Worm (Caenorhabditis elegans) whole organism, young adult: Measurements from ENCODE around the gene cav-2.
A peak's percentile ranks its signal among the peaks of the same experiment; 100 is the strongest.

Experiments
- C17E4.6 ChIP-seq: fragments of 200-800 bp; sonication (Bioruptor generic); IDR thresholded peaks from 2 replicates; pipeline ENCODE4 v1.3.6; 2022; ENCODE audit warnings: missing genetic modification reagents, missing genetic modification characterization, missing compliant biosample characterization
- D2030.7 ChIP-seq: fragments of 200-800 bp; sonication (Bioruptor generic); IDR thresholded peaks from 2 replicates; pipeline ENCODE4 v1.3.6; 2022; ENCODE audit warnings: missing genetic modification reagents, missing genetic modification characterization, missing compliant biosample characterization
- F10E7.11 ChIP-seq: sonication (generic microtip); optimal IDR thresholded peaks from 2 replicates; lab custom pipeline; 2017; ENCODE audit warnings: mild to moderate bottlenecking, missing genetic modification characterization, moderate library complexity, missing compliant biosample characterization
- F23B12.7 ChIP-seq: sonication (generic microtip); optimal IDR thresholded peaks from 2 replicates; lab custom pipeline; 2017; ENCODE audit warnings: missing genetic modification characterization, mild to moderate bottlenecking, missing compliant biosample characterization, antibody characterized with exemption, moderate library complexity; ENCODE audit not compliant: insufficient read depth
- F33H1.4 ChIP-seq: fragments of 200-800 bp; sonication (Bioruptor generic); IDR thresholded peaks from 2 replicates; pipeline ENCODE4 v1.3.6; 2022; ENCODE audit warnings: missing genetic modification reagents, missing genetic modification characterization, missing compliant biosample characterization
- F37B4.10 ChIP-seq: fragments of 200-800 bp; sonication (Bioruptor generic); IDR thresholded peaks from 2 replicates; pipeline ENCODE4 v1.3.6; 2022; ENCODE audit warnings: missing genetic modification characterization, missing compliant biosample characterization
- K12H6.12 ChIP-seq: fragments of 200-800 bp; sonication (Bioruptor generic); optimal IDR thresholded peaks from 2 replicates; lab custom pipeline; 2018; ENCODE audit warnings: mild to moderate bottlenecking, missing genetic modification characterization, missing compliant biosample characterization
- Y53G8AR.9 ChIP-seq: fragments of 200-800 bp; sonication (Bioruptor generic); conservative IDR thresholded peaks from 2 replicates; pipeline ENCODE4 v1.3.6; 2022; ENCODE audit warnings: missing genetic modification reagents, missing genetic modification characterization, missing compliant biosample characterization
- ZK185.1 ChIP-seq: sonication (generic microtip); optimal IDR thresholded peaks from 2 replicates; lab custom pipeline; 2016; ENCODE audit warnings: mild to moderate bottlenecking, missing genetic modification characterization, missing compliant biosample characterization; ENCODE audit not compliant: poor library complexity, severe bottlenecking
- akir-1 ChIP-seq: fragments of 200-800 bp; sonication (Bioruptor generic); optimal IDR thresholded peaks from 2 replicates; lab custom pipeline; 2018; ENCODE audit warnings: mild to moderate bottlenecking, missing genetic modification characterization, moderate library complexity, missing compliant biosample characterization
- attf-3 ChIP-seq: fragments of 200-800 bp; sonication (Bioruptor generic); conservative IDR thresholded peaks from 2 replicates; pipeline ENCODE4 v1.3.6; 2022; ENCODE audit warnings: missing genetic modification reagents, missing genetic modification characterization, missing compliant biosample characterization
- attf-5 ChIP-seq: fragments of 200-800 bp; sonication (Bioruptor generic); optimal IDR thresholded peaks from 2 replicates; lab custom pipeline; 2018; ENCODE audit warnings: mild to moderate bottlenecking, missing genetic modification characterization, missing compliant biosample characterization
- cebp-1 ChIP-seq, 2 experiments: fragments of 200-800 bp in 1 of 2; sonication (Bioruptor generic) in 1 of 2; sonication (generic microtip) in 1 of 2; IDR thresholded peaks in 1 of 2; optimal IDR thresholded peaks in 1 of 2; 2 replicates each; pipeline versions ENCODE4 v1.3.6 to Lab custom; 2017 to 2022; ENCODE audit warnings: missing compliant biosample characterization in 2 of 2, missing genetic modification characterization in 2 of 2, mild to moderate bottlenecking in 1 of 2, missing genetic modification reagents in 1 of 2, moderate library complexity in 1 of 2
- ceh-27 ChIP-seq: fragments of 200-800 bp; sonication (Bioruptor generic); optimal IDR thresholded peaks from 2 replicates; lab custom pipeline; 2018; ENCODE audit warnings: mild to moderate bottlenecking, missing genetic modification characterization, moderate library complexity, missing compliant biosample characterization
- chd-7 ChIP-seq: sonication (generic microtip); optimal IDR thresholded peaks from 2 replicates; lab custom pipeline; 2016; ENCODE audit warnings: mild to moderate bottlenecking, missing genetic modification characterization, moderate library complexity, missing compliant biosample characterization
- dox-1 ChIP-seq: fragments of 200-800 bp; sonication (Bioruptor generic); IDR thresholded peaks from 2 replicates; pipeline ENCODE4 v1.3.6; 2022; ENCODE audit warnings: missing genetic modification reagents, missing genetic modification characterization, missing compliant biosample characterization
- ets-4 ChIP-seq: fragments of 200-800 bp; sonication (Bioruptor generic); optimal IDR thresholded peaks from 2 replicates; lab custom pipeline; 2018; ENCODE audit warnings: mild to moderate bottlenecking, missing genetic modification characterization, missing compliant biosample characterization
- hmg-1.2 ChIP-seq: fragments of 200-800 bp; sonication (Bioruptor generic); IDR thresholded peaks from 2 replicates; pipeline ENCODE4 v1.3.6; 2022; ENCODE audit warnings: missing genetic modification reagents, missing genetic modification characterization, missing compliant biosample characterization
- hmg-20 ChIP-seq: fragments of 200-800 bp; sonication (Bioruptor generic); IDR thresholded peaks from 2 replicates; pipeline ENCODE4 v1.3.6; 2022; ENCODE audit warnings: missing genetic modification reagents, missing genetic modification characterization, missing compliant biosample characterization
- let-526 ChIP-seq: fragments of 200-800 bp; sonication (Bioruptor generic); IDR thresholded peaks from 2 replicates; pipeline ENCODE4 v1.3.6; 2022; ENCODE audit warnings: missing genetic modification reagents, missing genetic modification characterization, missing compliant biosample characterization
- lin-35 ChIP-seq, 3 experiments: fragments of 150-350 bp in 2 of 3; sonication (generic microtip) in 1 of 3; optimal IDR thresholded peaks; 2 replicates each; lab custom pipeline; 2014 to 2018; ENCODE audit warnings: missing biosample characterization in 3 of 3, missing genetic modification characterization in 3 of 3, missing genetic modification reagents in 3 of 3
- lin-40 ChIP-seq: sonication (generic microtip); optimal IDR thresholded peaks from 2 replicates; lab custom pipeline; 2016; ENCODE audit warnings: missing genetic modification characterization, mild to moderate bottlenecking, missing compliant biosample characterization, missing genotype, missing genetic modification reagents
- lir-1 ChIP-seq: fragments of 200-800 bp; sonication (Bioruptor generic); conservative IDR thresholded peaks from 2 replicates; pipeline ENCODE4 v1.3.6; 2022; ENCODE audit warnings: missing genetic modification reagents, missing genetic modification characterization, missing compliant biosample characterization
- mcd-1 ChIP-seq: fragments of 200-800 bp; sonication (Bioruptor generic); IDR thresholded peaks from 2 replicates; pipeline ENCODE4 v1.3.6; 2022; ENCODE audit warnings: missing genetic modification reagents, missing genetic modification characterization, missing compliant biosample characterization
- mxl-1 ChIP-seq: sonication (generic microtip); optimal IDR thresholded peaks from 2 replicates; lab custom pipeline; 2016; ENCODE audit warnings: missing genetic modification characterization, missing compliant biosample characterization
- nhr-179 ChIP-seq: sonication (generic microtip); optimal IDR thresholded peaks from 2 replicates; lab custom pipeline; 2016; ENCODE audit warnings: mild to moderate bottlenecking, missing genetic modification characterization, missing compliant biosample characterization
- nhr-80 ChIP-seq: sonication (generic microtip); optimal IDR thresholded peaks from 2 replicates; lab custom pipeline; 2016; ENCODE audit warnings: missing genetic modification characterization, missing compliant biosample characterization
- snpc-4 ChIP-seq, 5 experiments: fragments of 150-350 bp in 1 of 5; sonication (generic microtip) in 4 of 5; optimal IDR thresholded peaks; 2 replicates each; lab custom pipeline; 2014 to 2018; ENCODE audit warnings: missing genetic modification characterization in 5 of 5, missing biosample characterization in 3 of 5, antibody characterized with exemption in 2 of 5, mild to moderate bottlenecking in 2 of 5, missing compliant biosample characterization in 2 of 5, missing genotype in 2 of 5, moderate library complexity in 2 of 5, missing genetic modification reagents in 1 of 5
- tbx-9 ChIP-seq: sonication (generic microtip); optimal IDR thresholded peaks from 2 replicates; lab custom pipeline; 2016; ENCODE audit warnings: borderline replicate concordance, missing genetic modification characterization, inconsistent platforms, missing compliant biosample characterization
- unc-130 ChIP-seq: sonication (generic microtip); optimal IDR thresholded peaks from 2 replicates; lab custom pipeline; 2016; ENCODE audit warnings: missing genetic modification reagents, missing genetic modification characterization, missing compliant biosample characterization
- ztf-25 ChIP-seq: fragments of 200-800 bp; sonication (Bioruptor generic); IDR thresholded peaks from 2 replicates; pipeline ENCODE4 v1.3.6; 2022; ENCODE audit warnings: missing genetic modification reagents, missing genetic modification characterization, missing compliant biosample characterization
- ztf-28 ChIP-seq: fragments of 200-800 bp; sonication (Bioruptor generic); IDR thresholded peaks from 2 replicates; pipeline ENCODE4 v1.3.6; 2022; ENCODE audit warnings: missing genetic modification reagents, missing genetic modification characterization, missing compliant biosample characterization

cav-2 gene

DNA sequence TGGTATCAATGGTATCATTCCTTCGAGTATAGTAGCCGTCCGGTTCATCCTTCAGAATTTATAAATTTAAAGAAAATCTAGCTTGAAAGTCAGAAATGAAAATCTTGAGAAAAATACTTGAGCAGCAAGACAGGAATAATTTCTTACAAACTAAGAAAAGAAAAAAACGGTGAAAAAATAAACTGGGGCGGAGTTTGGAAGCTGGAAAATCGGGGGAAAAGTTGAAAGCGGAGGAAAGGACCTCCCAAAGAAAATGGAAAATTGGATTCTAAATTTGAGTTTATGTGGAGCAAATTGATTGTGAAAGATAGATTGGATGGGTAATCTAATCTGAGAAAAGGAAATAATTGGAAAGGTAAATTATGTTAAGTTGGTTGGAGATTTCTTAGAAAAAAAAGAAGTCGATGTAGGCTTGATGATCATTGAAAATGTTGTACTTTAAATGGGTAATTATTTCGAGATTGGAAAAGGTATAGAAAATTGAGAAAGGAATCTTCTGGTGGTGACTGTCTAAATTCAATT, 20.8 kb upstream of the cav-2 start, which contains the start of gene frpr-5:
frpr-5 (minus strand) TSS at position 51 of the 522 bp plus-strand sequence.
- no peak for TF ChIP-seq chd-7 (tag; lab: Kevin White, UChicago)
- TF ChIP-seq ets-4 (GFP tag; lab: Kevin White, UChicago), result no peak
- TF ChIP-seq F33H1.4 (GFP tag; lab: Robert Waterston, UW), result no peak
- TF ChIP-seq dox-1 (GFP tag; lab: Robert Waterston, UW), result no peak
- no peak for TF ChIP-seq lir-1 (GFP tag; lab: Robert Waterston, UW)
- TF ChIP-seq mxl-1 (tag; lab: Kevin White, UChicago), result no peak
- no peak for TF ChIP-seq tbx-9

ce11 chrV:13551601-13552000, 5.3 kb upstream of the cav-2 start, which contains the start of the genes C56A3.4 and C56A3.5:
Gene C56A3.4 (minus strand): TSS chrV:13551754.
Gene C56A3.5 (plus strand): TSS chrV:13551967.
- peak; percentile 58 for TF ChIP-seq ceh-27 (GFP tag; lab: Kevin White, UChicago)
- peak; percentile 28 for TF ChIP-seq unc-130 (GFP tag; lab: Kevin White, UChicago)
- no peak for TF ChIP-seq F37B4.10 (GFP tag; lab: Robert Waterston, UW)
- no peak for TF ChIP-seq snpc-4 (GFP tag; optimal IDR thresholded peaks at IDR 0.05; lab: Kevin White, UChicago)
- peak in 1 of 4 experiments; percentile 14 for TF ChIP-seq snpc-4 (tag; optimal IDR thresholded peaks at IDR 0.05; lab: Kevin White, UChicago)
- TF ChIP-seq F10E7.11 (tag; lab: Kevin White, UChicago), result no peak
- TF ChIP-seq K12H6.12 (tag; lab: Kevin White, UChicago), result peak; percentile 27
- TF ChIP-seq attf-5 (GFP tag; lab: Kevin White, UChicago), result peak; percentile 53
- TF ChIP-seq lin-35 (GFP tag; optimal IDR thresholded peaks at IDR 0.05; lab: Kevin White, UChicago), result peak in 1 of 3 experiments; percentile 20
- TF ChIP-seq D2030.7 (GFP tag; lab: Robert Waterston, UW), result 0 out of 2 replicates have a peak, but pooled peaks have one; percentile 26
- TF ChIP-seq ZK185.1 (tag; lab: Kevin White, UChicago), result peak; percentile 48
- 0 out of 2 replicates have a peak, but pooled peaks have one; percentile 29 for TF ChIP-seq attf-3
- peak; percentile 60 for TF ChIP-seq mcd-1 (GFP tag; lab: Robert Waterston, UW)
- no peak for TF ChIP-seq F23B12.7 (tag; lab: Kevin White, UChicago)
- TF ChIP-seq hmg-20, result no peak
- peak; percentile 4 for TF ChIP-seq lin-40 (tag; lab: Kevin White, UChicago)
- peak; percentile 26 for TF ChIP-seq nhr-80 (tag; lab: Kevin White, UChicago)
- 0 out of 2 replicates have a peak, but pooled peaks have one; percentile 21 for TF ChIP-seq hmg-1.2
- TF ChIP-seq cebp-1 (GFP tag; IDR thresholded peaks at IDR 0.05; lab: Robert Waterston, UW), result peak; percentile 92
- TF ChIP-seq cebp-1 (tag; optimal IDR thresholded peaks at IDR 0.05; lab: Kevin White, UChicago), result peak; percentile 99
- TF ChIP-seq nhr-179 (tag; lab: Kevin White, UChicago), result no peak
- 0 out of 2 replicates have a peak, but pooled peaks have one; percentile 10 for TF ChIP-seq ztf-25 (GFP tag; lab: Robert Waterston, UW)
- peak; percentile 63; the same call in 1 of the 2 replicates for TF ChIP-seq let-526

ce11 chrV:13556297-13556696, 607 bp upstream of the cav-2 start, which contains the start of gene C56A3.6:
Gene C56A3.6 (minus strand): TSS chrV:13556397.
- TF ChIP-seq akir-1 (GFP tag; lab: Kevin White, UChicago) (no peak), ztf-28 (GFP tag; lab: Robert Waterston, UW) (no peak), attf-5 (GFP tag; lab: Kevin White, UChicago) (no peak), ztf-25 (GFP tag; lab: Robert Waterston, UW) (no peak), ets-4 (GFP tag; lab: Kevin White, UChicago) (no peak), C17E4.6 (GFP tag; lab: Robert Waterston, UW) (no peak), Y53G8AR.9 (GFP tag; lab: Robert Waterston, UW) (no peak)
- TF ChIP-seq, all 124 proteins: peak for 0
